Fruit fly (Drosophila melanogaster) whole organism, wandering third instar larva: ENCODE data around the gene CanA-14F.

ENCODE experiments used
- Abd-B ChIP-seq: fragments of >200 bp; optimal IDR thresholded peaks from 2 replicates; lab custom pipeline; 2017; ENCODE audit warnings: missing biosample characterization, missing genetic modification characterization
- CG32264 ChIP-seq: fragments of 200-800 bp; sonication (Bioruptor generic); optimal IDR thresholded peaks from 2 replicates; lab custom pipeline; 2016; ENCODE audit warnings: missing biosample characterization, missing genetic modification characterization
- CrebA ChIP-seq: fragments of 200-800 bp; sonication (Bioruptor generic); optimal IDR thresholded peaks from 2 replicates; lab custom pipeline; 2016; ENCODE audit warnings: missing biosample characterization, mild to moderate bottlenecking, missing genetic modification characterization, borderline replicate concordance
- Dfd ChIP-seq: fragments of >200 bp; optimal IDR thresholded peaks from 2 replicates; lab custom pipeline; 2017; ENCODE audit warnings: missing biosample characterization, missing genetic modification characterization
- Dif ChIP-seq: fragments of 200-275, 200-300 bp; sonication (Bioruptor generic); optimal IDR thresholded peaks from 2 replicates; lab custom pipeline; 2018; ENCODE audit warnings: missing biosample characterization, missing genetic modification characterization; ENCODE audit not compliant: partially characterized antibody
- GATAd ChIP-seq: sonication (Bioruptor generic); optimal IDR thresholded peaks from 2 replicates; lab custom pipeline; 2016; ENCODE audit warnings: missing biosample characterization, missing genetic modification characterization
- HLH106 ChIP-seq: fragments of 200-800 bp; optimal IDR thresholded peaks from 3 replicates; lab custom pipeline; 2019; ENCODE audit warnings: missing biosample characterization, mild to moderate bottlenecking, missing genetic modification characterization, moderate library complexity
- Hnf4 ChIP-seq: fragments of 200-800 bp; sonication (Bioruptor generic); optimal IDR thresholded peaks from 2 replicates; lab custom pipeline; 2016; ENCODE audit warnings: missing biosample characterization, mild to moderate bottlenecking, missing genetic modification characterization
- Hr78 ChIP-seq: fragments of >200 bp; optimal IDR thresholded peaks from 2 replicates; lab custom pipeline; 2017; ENCODE audit warnings: missing biosample characterization, missing genetic modification characterization
- Hr83 ChIP-seq: fragments of 200-300 bp; sonication (Bioruptor generic); optimal IDR thresholded peaks from 2 replicates; lab custom pipeline; 2016; ENCODE audit warnings: missing biosample characterization, mild to moderate bottlenecking, missing genetic modification characterization, moderate library complexity; ENCODE audit not compliant: poor library complexity, severe bottlenecking
- Jra ChIP-seq: sonication (Bioruptor generic); optimal IDR thresholded peaks from 2 replicates; lab custom pipeline; 2016; ENCODE audit warnings: missing biosample characterization, missing genetic modification characterization
- N ChIP-seq: fragments of >200 bp; optimal IDR thresholded peaks from 2 replicates; lab custom pipeline; 2018; ENCODE audit warnings: missing biosample characterization, missing external identifiers, missing genetic modification characterization
- OdsH ChIP-seq: fragments of 200-800 bp; sonication (Bioruptor generic); optimal IDR thresholded peaks from 2 replicates; lab custom pipeline; 2016; ENCODE audit warnings: missing biosample characterization, mild to moderate bottlenecking, missing genetic modification characterization
- Rel ChIP-seq, 2 experiments: fragments of 200-800 bp; sonication (Bioruptor generic) in 1 of 2; optimal IDR thresholded peaks; 2 replicates in 1 of 2; 3 replicates in 1 of 2; lab custom pipeline; 2016 to 2019; ENCODE audit warnings: mild to moderate bottlenecking in 2 of 2, missing biosample characterization in 2 of 2, missing genetic modification characterization in 2 of 2, moderate library complexity in 1 of 2
- Sp1 ChIP-seq: fragments of 200-800 bp; sonication (Bioruptor generic); optimal IDR thresholded peaks from 3 replicates; lab custom pipeline; 2019; ENCODE audit warnings: missing biosample characterization, mild to moderate bottlenecking, missing genetic modification characterization, moderate library complexity
- dmrt93B ChIP-seq: fragments of 200-800 bp; sonication (Bioruptor generic); optimal IDR thresholded peaks from 2 replicates; lab custom pipeline; 2018; ENCODE audit warnings: missing biosample characterization, mild to moderate bottlenecking, missing genetic modification characterization
- dsf ChIP-seq: sonication (Bioruptor generic); optimal IDR thresholded peaks from 2 replicates; lab custom pipeline; 2016; ENCODE audit warnings: missing biosample characterization, missing genetic modification characterization, borderline replicate concordance
- ey ChIP-seq: fragments of 200-800 bp; sonication (Bioruptor generic); optimal IDR thresholded peaks from 2 replicates; lab custom pipeline; 2016; ENCODE audit warnings: missing biosample characterization, missing genetic modification characterization
- foxo ChIP-seq, 2 experiments: fragments of 200-800 bp; sonication (Bioruptor generic); optimal IDR thresholded peaks; 2 replicates in 1 of 2; 3 replicates in 1 of 2; lab custom pipeline; 2016 to 2017; ENCODE audit warnings: missing biosample characterization in 2 of 2, missing genetic modification characterization in 2 of 2
- fru ChIP-seq: fragments of 200-800 bp; sonication (Bioruptor generic); optimal IDR thresholded peaks from 3 replicates; lab custom pipeline; 2016; ENCODE audit warnings: missing biosample characterization, mild to moderate bottlenecking, missing genetic modification characterization
- h ChIP-seq: fragments of 200-800 bp; sonication (Bioruptor generic); optimal IDR thresholded peaks from 3 replicates; lab custom pipeline; 2016; ENCODE audit warnings: missing biosample characterization, mild to moderate bottlenecking, missing genetic modification characterization
- jim ChIP-seq: fragments of 175-275, 200-325 bp; sonication (Bioruptor generic); optimal IDR thresholded peaks from 2 replicates; lab custom pipeline; 2016; ENCODE audit warnings: missing biosample characterization, mild to moderate bottlenecking, missing genetic modification characterization
- pan ChIP-seq: fragments of >200 bp; optimal IDR thresholded peaks from 2 replicates; lab custom pipeline; 2017
- sage ChIP-seq: fragments of 200-800 bp; sonication (Bioruptor generic); optimal IDR thresholded peaks from 2 replicates; lab custom pipeline; 2016; ENCODE audit warnings: missing biosample characterization, mild to moderate bottlenecking, missing genetic modification characterization
- sv ChIP-seq: fragments of 200-800 bp; sonication (Bioruptor generic); optimal IDR thresholded peaks from 3 replicates; lab custom pipeline; 2016; ENCODE audit warnings: missing biosample characterization, missing genetic modification characterization
- tai ChIP-seq: sonication (Bioruptor generic); optimal IDR thresholded peaks from 2 replicates; lab custom pipeline; 2016; ENCODE audit warnings: missing biosample characterization, missing genetic modification characterization
- woc ChIP-seq: sonication (Bioruptor generic); optimal IDR thresholded peaks from 2 replicates; lab custom pipeline; 2016; ENCODE audit warnings: missing biosample characterization, mild to moderate bottlenecking, missing genetic modification characterization

The CanA-14F gene

dm6 chrX:16586178-16586890 is 638 bp downstream of the CanA-14F start:
- TF ChIP-seq Jra (GFP tag; lab: Kevin White, UChicago) (peak; percentile 7), Sp1 (GFP tag; lab: Kevin White, UChicago) (peak; percentile 42), CrebA (GFP tag; lab: Kevin White, UChicago) (no peak), Hnf4 (GFP tag; lab: Kevin White, UChicago) (peak; percentile 7), N (GFP tag; lab: Kevin White, UChicago) (peak; percentile 14), CG32264 (no peak)

dm6 chrX:16585569-16585968 is 1.4 kb downstream of the CanA-14F start:
- TF ChIP-seq OdsH (GFP tag; lab: Kevin White, UChicago) (peak; percentile 6), foxo (GFP tag; optimal IDR thresholded peaks at IDR 0.05; lab: Kevin White, UChicago) (peak in 1 of 2 experiments; percentile 44), Abd-B (GFP tag; lab: Kevin White, UChicago) (no peak), ey (peak; percentile 18), sage (GFP tag; lab: Kevin White, UChicago) (no peak)
- TF ChIP-seq, all 38 proteins: peak for 3

- no peak for TF ChIP-seq foxo (GFP tag; optimal IDR thresholded peaks at IDR 0.05; lab: Kevin White, UChicago)
- TF ChIP-seq h, result no peak
- no peak for TF ChIP-seq sv
- no peak for TF ChIP-seq CG32264
- TF ChIP-seq dmrt93B (GFP tag; lab: Kevin White, UChicago), result no peak
- TF ChIP-seq Jra (GFP tag; lab: Kevin White, UChicago), result no peak
- no peak for TF ChIP-seq woc (GFP tag; lab: Kevin White, UChicago)
- TF ChIP-seq tai, result no peak
- no peak for TF ChIP-seq fru (GFP tag; lab: Kevin White, UChicago)
- no peak for TF ChIP-seq Rel (GFP tag; optimal IDR thresholded peaks at IDR 0.05; lab: Kevin White, UChicago)
- no peak for TF ChIP-seq Rel (tag; optimal IDR thresholded peaks at IDR 0.05; lab: Kevin White, UChicago)
- no peak for TF ChIP-seq CrebA (GFP tag; lab: Kevin White, UChicago)
- TF ChIP-seq Hnf4 (GFP tag; lab: Kevin White, UChicago), result no peak
These were observed 3.2 kb downstream of the CanA-14F start for dm6 chrX:16583730-16584129.

dm6 chrX:16582145-16582544 is 4.8 kb downstream of the CanA-14F start:
- TF ChIP-seq GATAd (GFP tag; lab: Kevin White, UChicago) (no peak), Hr83 (GFP tag; lab: Kevin White, UChicago) (peak; percentile 37)
- TF ChIP-seq, all 38 proteins: peak for 1

- TF ChIP-seq ey (peak; percentile 1), fru (GFP tag; lab: Kevin White, UChicago) (no peak)
These were observed 5.3 kb downstream of the CanA-14F start for dm6 chrX:16581703-16582102.

- TF ChIP-seq Sp1 (GFP tag; lab: Kevin White, UChicago) (peak; percentile 25), fru (GFP tag; lab: Kevin White, UChicago) (peak; percentile 20), dsf (GFP tag; lab: Kevin White, UChicago) (no peak), tai (no peak), N (GFP tag; lab: Kevin White, UChicago) (no peak), Rel (GFP tag; optimal IDR thresholded peaks at IDR 0.05; lab: Kevin White, UChicago) (no peak), Rel (tag; optimal IDR thresholded peaks at IDR 0.05; lab: Kevin White, UChicago) (no peak), Hr78 (no peak), HLH106 (tag; lab: Kevin White, UChicago) (peak; percentile 26), sv (peak; percentile 15), foxo (GFP tag; optimal IDR thresholded peaks at IDR 0.05; lab: Kevin White, UChicago) (peak in 1 of 2 experiments; percentile 15)
These were observed 7.0 kb downstream of the CanA-14F start for dm6 chrX:16579978-16580377.

dm6 chrX:16575097-16575496 is 11.9 kb downstream of the CanA-14F start:
- no peak for TF ChIP-seq pan (lab: Kevin White, UChicago)
- no peak for TF ChIP-seq Dif (GFP tag; lab: Kevin White, UChicago)
- TF ChIP-seq Dfd, result peak; percentile 93
- TF ChIP-seq Rel (GFP tag; optimal IDR thresholded peaks at IDR 0.05; lab: Kevin White, UChicago), result no peak
- TF ChIP-seq Rel (tag; optimal IDR thresholded peaks at IDR 0.05; lab: Kevin White, UChicago), result no peak
- no peak for TF ChIP-seq h
- TF ChIP-seq woc (GFP tag; lab: Kevin White, UChicago), result no peak
- no peak for TF ChIP-seq GATAd (GFP tag; lab: Kevin White, UChicago)
- no peak for TF ChIP-seq jim (GFP tag; lab: Kevin White, UChicago)
